Fruit fly (Drosophila melanogaster) whole organism, prepupa: ENCODE data around the gene CG13124.

Experiments used
- CG8119 ChIP-seq: fragments of 200-800 bp; sonication (Bioruptor generic); IDR thresholded peaks from 3 replicates; pipeline ENCODE4 v1.3.6; 2022; ENCODE audit warnings: missing biosample characterization, missing genetic modification characterization
- CG8632 ChIP-seq: fragments of 200-800 bp; sonication (Bioruptor generic); optimal IDR thresholded peaks from 3 replicates; lab custom pipeline; 2016; ENCODE audit warnings: missing biosample characterization, missing genetic modification characterization
- Gug ChIP-seq: fragments of 200-800 bp; sonication (Bioruptor generic); IDR thresholded peaks from 2 replicates; pipeline ENCODE4 v1.3.6; 2022; ENCODE audit warnings: missing biosample characterization, missing genetic modification characterization
- pdm3 ChIP-seq: fragments of 200-800 bp; sonication (Bioruptor generic); optimal IDR thresholded peaks from 3 replicates; lab custom pipeline; 2016; ENCODE audit warnings: missing biosample characterization, missing genetic modification characterization

DNA sequence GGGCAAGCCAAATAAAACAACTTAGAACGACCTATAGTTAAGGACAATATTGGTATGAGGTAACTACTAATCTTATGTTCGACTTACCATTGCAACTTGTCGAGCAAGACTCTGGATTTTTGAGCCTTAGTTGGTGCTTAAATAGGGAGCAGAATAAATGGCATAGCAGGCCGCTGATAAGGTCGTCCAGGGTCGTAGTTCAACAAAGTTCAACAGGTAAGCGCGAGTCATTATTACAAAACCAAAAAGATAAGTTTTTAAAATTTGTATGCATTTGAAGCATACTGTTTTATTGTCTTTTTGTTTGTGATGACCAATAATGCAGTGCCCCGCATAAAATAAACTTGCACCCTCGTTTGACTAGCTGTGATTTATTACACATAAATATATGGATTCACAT is 5.4 kb downstream of the CG13124 start, which contains the start of gene Muc30E:
- TF ChIP-seq CG8119 (GFP tag; lab: Robert Waterston, UW) (no peak), CG8632 (GFP tag; lab: Kevin White, UChicago) (no peak), pdm3 (GFP tag; lab: Kevin White, UChicago) (no peak), Gug (GFP tag; lab: Robert Waterston, UW) (no peak)
